Worm (Caenorhabditis elegans): Measurements from ENCODE around the gene gyg-1.

ce11 chrX:3554117-3554516, 16.7 kb downstream of the gyg-1 start:
- no peak for TF ChIP-seq him-1 (tag; optimal IDR thresholded peaks at IDR 0.05)
- TF ChIP-seq dao-5 (tag; optimal IDR thresholded peaks at IDR 0.05), result no peak

Measured in whole organism, L4/young adult.